Worm (Caenorhabditis elegans) whole organism, L4 larva: ENCODE data around the gene lin-52.
A peak's percentile ranks its signal among the peaks of the same experiment; 100 is the strongest.

ENCODE experiments used
- D1046.2 ChIP-seq: fragments of 200-800 bp; sonication (Bioruptor generic); IDR thresholded peaks from 2 replicates; pipeline ENCODE4 v1.3.6; 2022; ENCODE audit warnings: missing genetic modification characterization, missing compliant biosample characterization
- F10B5.3 ChIP-seq: sonication (generic microtip); optimal IDR thresholded peaks from 2 replicates; lab custom pipeline; 2016; ENCODE audit warnings: mild to moderate bottlenecking, missing genetic modification characterization, missing compliant biosample characterization
- T26A8.4 ChIP-seq: fragments of 200-800 bp; sonication (Bioruptor generic); IDR thresholded peaks from 2 replicates; pipeline ENCODE4 v1.3.6; 2022; ENCODE audit warnings: missing genetic modification characterization, missing compliant biosample characterization
- ZK546.5 ChIP-seq, 2 experiments: sonication (generic microtip); optimal IDR thresholded peaks; 2 replicates each; lab custom pipeline; 2017; ENCODE audit warnings: missing biosample characterization in 2 of 2, missing genetic modification characterization in 2 of 2
- aha-1 ChIP-seq: fragments of 150-350 bp; peaks from one replicate; lab custom pipeline; 2014; ENCODE audit warnings: missing biosample characterization, missing genetic modification characterization
- aly-2 ChIP-seq: sonication (generic microtip); optimal IDR thresholded peaks from 2 replicates; lab custom pipeline; 2018; ENCODE audit warnings: missing biosample characterization, missing genetic modification characterization
- ama-1 ChIP-seq: fragments of 150-350 bp; optimal IDR thresholded peaks from 2 replicates; lab custom pipeline; 2014; ENCODE audit warnings: inconsistent platforms, mixed read lengths
- attf-4 ChIP-seq: sonication (generic microtip); optimal IDR thresholded peaks from 3 replicates; lab custom pipeline; 2017; ENCODE audit warnings: missing biosample characterization, missing genetic modification characterization
- ceh-32 ChIP-seq: sonication (generic microtip); optimal IDR thresholded peaks from 2 replicates; lab custom pipeline; 2016; ENCODE audit warnings: mild to moderate bottlenecking, missing genetic modification characterization, missing compliant biosample characterization; ENCODE audit not compliant: poor library complexity
- ceh-44 ChIP-seq: fragments of 200-800 bp; sonication (Bioruptor generic); IDR thresholded peaks from 2 replicates; pipeline ENCODE4 v1.3.6; 2022; ENCODE audit warnings: missing genetic modification reagents, missing genetic modification characterization, missing compliant biosample characterization
- daf-12 ChIP-seq: fragments of 150-350 bp; optimal IDR thresholded peaks from 2 replicates; lab custom pipeline; 2014; ENCODE audit warnings: missing biosample characterization, missing genetic modification reagents, missing genetic modification characterization
- daf-16 ChIP-seq, 3 experiments: sonication (generic microtip); optimal IDR thresholded peaks; 2 replicates each; lab custom pipeline; 2016 to 2017; ENCODE audit warnings: missing genetic modification characterization in 3 of 3, missing genetic modification reagents in 3 of 3, mild to moderate bottlenecking in 2 of 3, missing compliant biosample characterization in 2 of 3, missing biosample characterization in 1 of 3, moderate library complexity in 1 of 3
- daf-8 ChIP-seq: fragments of 200-800 bp; sonication (Bioruptor generic); IDR thresholded peaks from 2 replicates; pipeline ENCODE4 v1.3.6; 2022; ENCODE audit warnings: missing genetic modification characterization, missing compliant biosample characterization
- dmd-8 ChIP-seq: fragments of 200-800 bp; sonication (Bioruptor generic); IDR thresholded peaks from 2 replicates; pipeline ENCODE4 v1.3.6; 2022; ENCODE audit warnings: missing genetic modification characterization, missing compliant biosample characterization
- dmd-9 ChIP-seq: fragments of 200-800 bp; sonication (Bioruptor generic); IDR thresholded peaks from 2 replicates; pipeline ENCODE4 v1.3.6; 2022; ENCODE audit warnings: missing genetic modification reagents, missing genetic modification characterization, missing compliant biosample characterization
- dpl-1 ChIP-seq: fragments of 150-350 bp; optimal IDR thresholded peaks from 2 replicates; lab custom pipeline; 2014; ENCODE audit warnings: missing biosample characterization, missing genetic modification reagents, missing genetic modification characterization
- duxl-1 ChIP-seq: sonication (generic microtip); optimal IDR thresholded peaks from 2 replicates; lab custom pipeline; 2016; ENCODE audit warnings: mild to moderate bottlenecking, missing genetic modification characterization, moderate library complexity, missing compliant biosample characterization; ENCODE audit not compliant: poor library complexity
- egl-27 ChIP-seq: sonication (generic microtip); optimal IDR thresholded peaks from 3 replicates; lab custom pipeline; 2017; ENCODE audit warnings: missing biosample characterization, missing genetic modification reagents, missing genetic modification characterization
- hif-1 ChIP-seq, 2 experiments: sonication (generic microtip); optimal IDR thresholded peaks; 2 replicates each; lab custom pipeline; 2016 to 2017; ENCODE audit warnings: missing compliant biosample characterization in 2 of 2, missing genetic modification characterization in 2 of 2, missing genetic modification reagents in 2 of 2, missing genotype in 2 of 2, mild to moderate bottlenecking in 1 of 2
- hlh-30 ChIP-seq: sonication (generic microtip); optimal IDR thresholded peaks from 2 replicates; lab custom pipeline; 2017; ENCODE audit warnings: antibody characterized with exemption, mild to moderate bottlenecking, missing genetic modification characterization, missing compliant biosample characterization; ENCODE audit not compliant: insufficient read depth
- jun-1 ChIP-seq: fragments of 150-350 bp; optimal IDR thresholded peaks from 2 replicates; lab custom pipeline; 2014; ENCODE audit warnings: missing biosample characterization, missing genetic modification reagents, missing genetic modification characterization
- lin-1 ChIP-seq: fragments of 200-800 bp; sonication (Bioruptor generic); IDR thresholded peaks from 2 replicates; pipeline ENCODE4 v1.3.6; 2022; ENCODE audit warnings: missing genetic modification reagents, missing genetic modification characterization, missing compliant biosample characterization
- lin-39 ChIP-seq: fragments of 150-350 bp; optimal IDR thresholded peaks from 2 replicates; lab custom pipeline; 2014; ENCODE audit warnings: missing biosample characterization, missing genetic modification reagents, missing genetic modification characterization
- lsy-2 ChIP-seq, 2 experiments: fragments of 150-350 bp in 1 of 2; sonication (generic microtip) in 1 of 2; optimal IDR thresholded peaks; 2 replicates each; lab custom pipeline; 2014 to 2017; ENCODE audit warnings: missing biosample characterization in 2 of 2, missing genetic modification characterization in 2 of 2
- madf-9 ChIP-seq: fragments of 200-800 bp; sonication (Bioruptor generic); conservative IDR thresholded peaks from 2 replicates; pipeline ENCODE4 v1.3.6; 2022; ENCODE audit warnings: missing genetic modification reagents, missing genetic modification characterization, missing compliant biosample characterization
- mdl-1 ChIP-seq, 2 experiments: fragments of 150-350 bp in 1 of 2; sonication (generic microtip) in 1 of 2; optimal IDR thresholded peaks; 2 replicates each; lab custom pipeline; 2014 to 2017; ENCODE audit warnings: missing biosample characterization in 2 of 2, missing genetic modification characterization in 2 of 2
- mdt-29 ChIP-seq: fragments of 200-800 bp; sonication (Bioruptor generic); IDR thresholded peaks from 2 replicates; pipeline ENCODE4 v1.3.6; 2022; ENCODE audit warnings: missing genetic modification reagents, missing genetic modification characterization, missing compliant biosample characterization
- mep-1 ChIP-seq: fragments of 150-350 bp; sonication (generic microtip); optimal IDR thresholded peaks from 3 replicates; lab custom pipeline; 2014; ENCODE audit warnings: missing biosample characterization, missing genetic modification characterization
- nhr-10 ChIP-seq: fragments of 150-350 bp; optimal IDR thresholded peaks from 2 replicates; lab custom pipeline; 2014; ENCODE audit warnings: missing biosample characterization, missing genetic modification characterization
- nhr-11 ChIP-seq: fragments of 150-350 bp; optimal IDR thresholded peaks from 2 replicates; lab custom pipeline; 2014; ENCODE audit warnings: missing biosample characterization, missing genetic modification characterization
- nhr-237 ChIP-seq: sonication (generic microtip); optimal IDR thresholded peaks from 2 replicates; lab custom pipeline; 2017; ENCODE audit warnings: missing biosample characterization, missing genetic modification characterization
- nhr-25 ChIP-seq: sonication (generic microtip); optimal IDR thresholded peaks from 2 replicates; lab custom pipeline; 2017; ENCODE audit warnings: missing genetic modification characterization, mild to moderate bottlenecking, missing compliant biosample characterization, antibody characterized with exemption, moderate library complexity, borderline replicate concordance; ENCODE audit not compliant: insufficient read depth
- nhr-41 ChIP-seq: fragments of 200-800 bp; sonication (Bioruptor generic); IDR thresholded peaks from 2 replicates; pipeline ENCODE4 v1.3.6; 2022; ENCODE audit warnings: missing genetic modification reagents, missing genetic modification characterization, missing compliant biosample characterization
- nhr-6 ChIP-seq: fragments of 150-350 bp; optimal IDR thresholded peaks from 2 replicates; lab custom pipeline; 2014; ENCODE audit warnings: missing biosample characterization, missing genetic modification characterization
- pha-4 ChIP-seq, 2 experiments: fragments of 150-350 bp in 1 of 2; fragments of 200-800 bp in 1 of 2; sonication (Bioruptor generic) in 1 of 2; IDR thresholded peaks in 1 of 2; optimal IDR thresholded peaks in 1 of 2; 2 replicates each; pipeline versions ENCODE4 v1.3.6 to Lab custom; 2014 to 2022; ENCODE audit warnings: missing genetic modification characterization in 2 of 2, missing genetic modification reagents in 2 of 2, missing biosample characterization in 1 of 2, missing compliant biosample characterization in 1 of 2
- pqm-1 ChIP-seq: sonication (generic microtip); optimal IDR thresholded peaks from 2 replicates; lab custom pipeline; 2017; ENCODE audit warnings: missing biosample characterization, missing genetic modification characterization
- sdz-12 ChIP-seq: fragments of 200-800 bp; sonication (Bioruptor generic); optimal IDR thresholded peaks from 2 replicates; lab custom pipeline; 2018; ENCODE audit warnings: mild to moderate bottlenecking, missing genetic modification characterization, missing compliant biosample characterization
- set-16 ChIP-seq: fragments of 200-800 bp; sonication (Bioruptor generic); IDR thresholded peaks from 2 replicates; pipeline ENCODE4 v1.3.6; 2022; ENCODE audit warnings: missing genetic modification reagents, missing genetic modification characterization, missing compliant biosample characterization
- snpc-4 ChIP-seq: fragments of 150-350 bp; optimal IDR thresholded peaks from 2 replicates; lab custom pipeline; 2014; ENCODE audit warnings: missing biosample characterization, missing genetic modification characterization
- spr-3 ChIP-seq: fragments of 200-800 bp; sonication (Bioruptor generic); optimal IDR thresholded peaks from 2 replicates; lab custom pipeline; 2018; ENCODE audit warnings: mild to moderate bottlenecking, missing genetic modification characterization, missing compliant biosample characterization
- tag-97 ChIP-seq: fragments of 200-800 bp; sonication (Bioruptor generic); IDR thresholded peaks from 2 replicates; pipeline ENCODE4 v1.3.6; 2022; ENCODE audit warnings: missing genetic modification characterization, missing compliant biosample characterization
- tra-1 ChIP-seq: fragments of 200-800 bp; sonication (Bioruptor generic); IDR thresholded peaks from 2 replicates; pipeline ENCODE4 v1.3.6; 2022; ENCODE audit warnings: missing genetic modification reagents, missing genetic modification characterization, missing compliant biosample characterization
- unc-39 ChIP-seq: sonication (generic microtip); optimal IDR thresholded peaks from 2 replicates; lab custom pipeline; 2017; ENCODE audit warnings: missing biosample characterization, missing genetic modification characterization
- zfp-3 ChIP-seq: fragments of 200-800 bp; sonication (Bioruptor generic); conservative IDR thresholded peaks from 2 replicates; pipeline ENCODE4 v1.3.6; 2022; ENCODE audit warnings: missing genetic modification reagents, missing genetic modification characterization, missing compliant biosample characterization
- zip-11 ChIP-seq: fragments of 200-800 bp; sonication (Bioruptor generic); IDR thresholded peaks from 2 replicates; pipeline ENCODE4 v1.3.6; 2022; ENCODE audit warnings: missing genetic modification characterization, missing compliant biosample characterization
- ztf-7 ChIP-seq: fragments of 150-350 bp; optimal IDR thresholded peaks from 2 replicates; lab custom pipeline; 2014; ENCODE audit warnings: missing biosample characterization, missing genetic modification characterization

The lin-52 gene

DNA sequence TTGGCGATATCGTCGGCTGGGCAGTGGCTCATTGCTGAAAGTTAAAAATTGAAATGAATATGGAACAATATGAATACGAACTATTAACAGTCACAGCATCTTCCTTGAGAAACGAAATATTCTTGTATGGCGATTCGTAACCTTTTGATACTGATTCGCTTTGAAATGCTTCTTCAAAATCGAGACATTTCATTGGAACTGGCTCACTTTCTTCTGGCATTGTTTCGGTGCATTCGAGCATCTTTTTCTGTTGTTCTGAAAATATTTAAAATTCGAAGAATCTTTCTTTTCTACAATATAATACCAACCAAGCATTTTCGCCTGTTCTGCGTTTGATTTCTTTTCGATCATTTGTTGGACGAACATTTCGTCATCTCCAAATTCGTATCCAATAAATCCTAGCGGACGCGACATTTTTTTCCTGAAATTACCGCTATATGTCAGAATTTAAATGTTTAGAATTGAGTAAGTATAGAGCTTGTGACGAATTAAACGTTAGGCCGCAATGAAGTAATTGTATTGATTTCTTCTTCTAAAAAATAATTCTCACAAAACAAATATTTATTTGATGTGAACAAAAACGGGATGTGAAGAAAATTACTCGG is at the start of gene lin-52 (continued):
- no peak for TF ChIP-seq pqm-1
- TF ChIP-seq mep-1 (tag; lab: Kevin White, UChicago): peak; percentile 13
- TF ChIP-seq nhr-237: no peak
- no peak for TF ChIP-seq daf-8
- TF ChIP-seq mdt-29 (GFP tag; lab: Robert Waterston, UW): no peak; the same call in 1 of the 2 replicates
- no peak for TF ChIP-seq nhr-25 (tag; lab: Kevin White, UChicago)
- TF ChIP-seq ztf-7 (tag; lab: Kevin White, UChicago): no peak
- no peak for TF ChIP-seq dmd-8
- TF ChIP-seq ceh-44 (GFP tag; lab: Robert Waterston, UW): no peak
- TF ChIP-seq unc-39 (tag; lab: Kevin White, UChicago): no peak
- TF ChIP-seq T26A8.4 (GFP tag; lab: Robert Waterston, UW): peak; percentile 23; the same call in 1 of the 2 replicates
- no peak for TF ChIP-seq mdl-1 (tag; optimal IDR thresholded peaks at IDR 0.05; lab: Kevin White, UChicago)
- TF ChIP-seq daf-12 (tag; lab: Kevin White, UChicago): no peak
- TF ChIP-seq sdz-12: no peak
- TF ChIP-seq jun-1: no peak
- TF ChIP-seq spr-3 (GFP tag; lab: Kevin White, UChicago): no peak
- peak; percentile 70 for TF ChIP-seq ama-1 (lab: Kevin White, UChicago)
- TF ChIP-seq ZK546.5 (tag; optimal IDR thresholded peaks at IDR 0.05; lab: Kevin White, UChicago): no peak

ce11 chrIII:9871032-9871431 is 46.5 kb upstream of the lin-52 start, which contains the start of gene ZK757.1:
ZK757.1 (minus strand) TSS chrIII:9871132.
- no peak for TF ChIP-seq hif-1 (tag; optimal IDR thresholded peaks at IDR 0.05; lab: Kevin White, UChicago)
- TF ChIP-seq tra-1 (GFP tag; lab: Robert Waterston, UW): no peak
- TF ChIP-seq madf-9 (GFP tag; lab: Robert Waterston, UW): no peak
- no peak for TF ChIP-seq snpc-4 (tag; lab: Kevin White, UChicago)
- TF ChIP-seq set-16 (GFP tag; lab: Robert Waterston, UW): no peak
- TF ChIP-seq attf-4 (tag; lab: Kevin White, UChicago): no peak
- TF ChIP-seq nhr-41 (GFP tag; lab: Robert Waterston, UW): no peak
- no peak for TF ChIP-seq dmd-9 (GFP tag; lab: Robert Waterston, UW)
- no peak for TF ChIP-seq hlh-30 (tag; lab: Kevin White, UChicago)
- no peak for TF ChIP-seq egl-27 (tag; lab: Kevin White, UChicago)
- no peak for TF ChIP-seq aly-2
- TF ChIP-seq zip-11 (GFP tag; lab: Robert Waterston, UW): no peak

DNA sequence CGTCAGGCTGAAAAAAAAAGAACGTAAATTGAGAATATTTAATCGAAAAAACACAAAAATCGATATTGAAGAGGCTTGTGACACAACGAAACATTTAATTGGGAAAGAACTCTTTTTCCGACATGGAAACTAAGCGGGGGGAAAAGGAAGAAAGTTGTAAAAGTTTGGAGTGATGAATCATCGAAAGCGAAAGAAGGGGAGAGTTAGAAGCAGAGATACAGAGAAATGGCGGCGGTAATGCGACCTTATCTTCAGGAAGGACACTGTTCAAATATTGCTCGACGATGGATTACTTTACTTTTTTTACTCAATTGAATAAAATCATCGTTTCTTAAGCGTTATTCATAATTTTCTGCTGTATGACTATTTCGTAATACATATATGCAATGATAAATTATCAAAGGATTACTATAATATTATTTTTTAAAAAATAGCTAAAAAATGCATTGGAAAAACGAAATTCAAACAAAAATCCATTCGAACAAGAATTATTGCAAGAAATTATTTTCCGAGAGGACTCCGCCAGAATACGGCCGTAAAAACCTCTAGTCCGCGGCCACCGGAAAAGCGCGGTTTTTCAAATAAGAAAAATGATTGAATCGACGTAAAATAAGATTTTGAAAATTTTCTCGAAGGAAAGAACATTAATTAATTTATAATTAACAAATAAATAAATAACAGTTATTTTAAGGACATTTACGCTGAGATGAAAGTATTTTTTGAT is 43.4 kb upstream of the lin-52 start, which contains the start of gene dhhc-4:
Gene dhhc-4 (minus strand): TSS at position 13 of the 724 bp plus-strand sequence.
- TF ChIP-seq dpl-1 (peak; percentile 94), lsy-2 (tag; optimal IDR thresholded peaks at IDR 0.05; lab: Kevin White, UChicago) (peak in 1 of 2 experiments; percentile 71), nhr-11 (no peak), aha-1 (tag; lab: Kevin White, UChicago) (peak; percentile 13), D1046.2 (GFP tag; lab: Robert Waterston, UW) (no peak), hlh-30 (tag; lab: Kevin White, UChicago) (peak; percentile 20), pha-4 (GFP tag; IDR thresholded peaks at IDR 0.05; lab: Robert Waterston, UW) (no peak), pha-4 (tag; optimal IDR thresholded peaks at IDR 0.05; lab: Kevin White, UChicago) (no peak), sdz-12 (peak; percentile 54), nhr-10 (tag; lab: Kevin White, UChicago) (no peak), lin-1 (GFP tag; lab: Robert Waterston, UW) (no peak), pqm-1 (peak; percentile 5), nhr-6 (tag; lab: Kevin White, UChicago) (peak; percentile 71), daf-16 (GFP tag; optimal IDR thresholded peaks at IDR 0.05; lab: Kevin White, UChicago) (peak in 1 of 2 experiments; percentile 10), daf-16 (tag; optimal IDR thresholded peaks at IDR 0.05; lab: Kevin White, UChicago) (no peak), zfp-3 (GFP tag; lab: Robert Waterston, UW) (0 out of 2 replicates have a peak, but pooled peaks have one; percentile 22), ceh-32 (peak; percentile 19), duxl-1 (tag; lab: Kevin White, UChicago) (peak; percentile 39), F10B5.3 (tag; lab: Kevin White, UChicago) (peak; percentile 5), tag-97 (GFP tag; lab: Robert Waterston, UW) (0 out of 2 replicates have a peak, but pooled peaks have one; percentile 58), ama-1 (lab: Kevin White, UChicago) (no peak), lin-39 (tag; lab: Kevin White, UChicago) (no peak)
